Worm (Caenorhabditis elegans) whole organism, L2 larva: Measurements from ENCODE around the gene F11C1.1.

ENCODE experiments used
- C34F6.9 ChIP-seq: fragments of 150-350 bp; optimal IDR thresholded peaks from 2 replicates; lab custom pipeline; 2014; ENCODE audit warnings: missing biosample characterization, missing genetic modification characterization
- F13H6.1 ChIP-seq: sonication (generic microtip); optimal IDR thresholded peaks from 2 replicates; lab custom pipeline; 2016; ENCODE audit warnings: missing genetic modification characterization, missing compliant biosample characterization
- Y55F3AM.14 ChIP-seq: fragments of 200-800 bp; sonication (Bioruptor generic); optimal IDR thresholded peaks from 2 replicates; lab custom pipeline; 2018; ENCODE audit warnings: mild to moderate bottlenecking, missing genetic modification characterization, missing compliant biosample characterization
- alr-1 ChIP-seq: fragments of 150-350 bp; optimal IDR thresholded peaks from 2 replicates; lab custom pipeline; 2014; ENCODE audit warnings: missing biosample characterization, missing genetic modification characterization
- aly-2 ChIP-seq: fragments of 150-350 bp; optimal IDR thresholded peaks from 2 replicates; lab custom pipeline; 2014; ENCODE audit warnings: missing biosample characterization, missing genetic modification characterization
- blmp-1 ChIP-seq: sonication (generic microtip); optimal IDR thresholded peaks from 2 replicates; lab custom pipeline; 2017; ENCODE audit warnings: missing genetic modification characterization, mild to moderate bottlenecking, missing compliant biosample characterization, antibody characterized with exemption, moderate library complexity; ENCODE audit not compliant: insufficient read depth
- ceh-16 ChIP-seq: fragments of 150-350 bp; optimal IDR thresholded peaks from 2 replicates; lab custom pipeline; 2014; ENCODE audit warnings: missing biosample characterization, missing genetic modification characterization
- ceh-82 ChIP-seq: fragments of 150-350 bp; optimal IDR thresholded peaks from 2 replicates; lab custom pipeline; 2014; ENCODE audit warnings: missing biosample characterization, missing genetic modification characterization
- crh-2 ChIP-seq: sonication (generic microtip); optimal IDR thresholded peaks from 2 replicates; lab custom pipeline; 2017; ENCODE audit warnings: missing biosample characterization, missing genetic modification characterization
- elt-1 ChIP-seq: fragments of 150-350 bp; optimal IDR thresholded peaks from 2 replicates; lab custom pipeline; 2014; ENCODE audit warnings: missing biosample characterization, missing genetic modification characterization
- fos-1 ChIP-seq: fragments of 150-350 bp; optimal IDR thresholded peaks from 2 replicates; lab custom pipeline; 2014; ENCODE audit warnings: missing biosample characterization, missing genetic modification characterization
- lin-11 ChIP-seq: fragments of 150-350 bp; sonication (generic microtip); optimal IDR thresholded peaks from 2 replicates; lab custom pipeline; 2014; ENCODE audit warnings: missing biosample characterization, missing genetic modification characterization, inconsistent platforms, mixed read lengths
- lin-13 ChIP-seq: fragments of 150-350 bp; optimal IDR thresholded peaks from 2 replicates; lab custom pipeline; 2014; ENCODE audit warnings: missing biosample characterization, missing genetic modification reagents, missing genetic modification characterization
- lin-39 ChIP-seq: fragments of 150-350 bp; optimal IDR thresholded peaks from 2 replicates; lab custom pipeline; 2014; ENCODE audit warnings: missing biosample characterization, missing genetic modification reagents, missing genetic modification characterization
- lsy-2 ChIP-seq, 2 experiments: fragments of 150-350 bp in 1 of 2; sonication (generic microtip) in 1 of 2; optimal IDR thresholded peaks; 2 replicates each; lab custom pipeline; 2014 to 2017; ENCODE audit warnings: missing biosample characterization in 2 of 2, missing genetic modification characterization in 2 of 2
- mdl-1 ChIP-seq, 2 experiments: fragments of 150-350 bp in 1 of 2; sonication (generic microtip) in 1 of 2; optimal IDR thresholded peaks; 2 replicates each; lab custom pipeline; 2017; ENCODE audit warnings: missing biosample characterization in 2 of 2, missing genetic modification characterization in 2 of 2
- nhr-129 ChIP-seq: fragments of 150-350 bp; optimal IDR thresholded peaks from 2 replicates; lab custom pipeline; 2014; ENCODE audit warnings: missing biosample characterization, missing genetic modification characterization
- nhr-21 ChIP-seq: fragments of 150-350 bp; optimal IDR thresholded peaks from 2 replicates; lab custom pipeline; 2014; ENCODE audit warnings: missing biosample characterization, missing genetic modification characterization
- nhr-237 ChIP-seq: fragments of 150-350 bp; optimal IDR thresholded peaks from 2 replicates; lab custom pipeline; 2014; ENCODE audit warnings: missing biosample characterization, missing genetic modification characterization
- nhr-25 ChIP-seq: fragments of 150-350 bp; sonication (generic microtip); optimal IDR thresholded peaks from 3 replicates; lab custom pipeline; 2014; ENCODE audit warnings: missing biosample characterization, missing genetic modification characterization
- skn-1 ChIP-seq: sonication (generic microtip); optimal IDR thresholded peaks from 2 replicates; lab custom pipeline; 2017; ENCODE audit warnings: missing biosample characterization, missing genetic modification characterization
- sma-9 ChIP-seq, 2 experiments: fragments of 150-350 bp in 1 of 2; sonication (generic microtip) in 1 of 2; optimal IDR thresholded peaks; 2 replicates each; lab custom pipeline; 2014 to 2016; ENCODE audit warnings: missing genetic modification characterization in 2 of 2, mild to moderate bottlenecking in 1 of 2, missing biosample characterization in 1 of 2, missing compliant biosample characterization in 1 of 2, missing genetic modification reagents in 1 of 2, moderate library complexity in 1 of 2
- snpc-4 ChIP-seq: fragments of 150-350 bp; optimal IDR thresholded peaks from 2 replicates; lab custom pipeline; 2014; ENCODE audit warnings: missing biosample characterization, missing genetic modification characterization
- unc-39 ChIP-seq: fragments of 150-350 bp; optimal IDR thresholded peaks from 2 replicates; lab custom pipeline; 2014; ENCODE audit warnings: missing biosample characterization, missing genetic modification characterization
- unc-55 ChIP-seq: fragments of 150-350 bp; sonication (generic microtip); optimal IDR thresholded peaks from 3 replicates; lab custom pipeline; 2014; ENCODE audit warnings: missing biosample characterization, missing genetic modification reagents, missing genetic modification characterization
- unc-62 ChIP-seq: fragments of 150-350 bp; optimal IDR thresholded peaks from 2 replicates; lab custom pipeline; 2014; ENCODE audit warnings: missing biosample characterization, missing genetic modification reagents, missing genetic modification characterization
- zag-1 ChIP-seq: fragments of 150-350 bp; optimal IDR thresholded peaks from 2 replicates; lab custom pipeline; 2014; ENCODE audit warnings: missing biosample characterization, missing genetic modification characterization
- ztf-4 ChIP-seq: fragments of 150-350 bp; optimal IDR thresholded peaks from 2 replicates; lab custom pipeline; 2014; ENCODE audit warnings: missing biosample characterization, missing genetic modification characterization

Gene F11C1.1

ce11 chrX:13004491-13005093 lies 14.2 kb upstream of the F11C1.1 start:
- TF ChIP-seq unc-62, result no peak
- TF ChIP-seq lsy-2 (tag; optimal IDR thresholded peaks at IDR 0.05; lab: Kevin White, UChicago), result peak in 1 of 2 experiments; percentile 14
- TF ChIP-seq nhr-25 (tag; lab: Kevin White, UChicago), result peak; percentile 69
- TF ChIP-seq ceh-16, result peak; percentile 65
- no peak for TF ChIP-seq unc-39 (tag; lab: Kevin White, UChicago)
- TF ChIP-seq ztf-4, result no peak
- no peak for TF ChIP-seq crh-2
- TF ChIP-seq Y55F3AM.14, result no peak
- no peak for TF ChIP-seq zag-1 (tag; lab: Kevin White, UChicago)
- peak; percentile 32 for TF ChIP-seq elt-1 (tag; lab: Kevin White, UChicago)
- no peak for TF ChIP-seq mdl-1 (tag; optimal IDR thresholded peaks at IDR 0.05; lab: Kevin White, UChicago)
- no peak for TF ChIP-seq lin-11 (tag; lab: Kevin White, UChicago)
- no peak for TF ChIP-seq C34F6.9
- TF ChIP-seq alr-1 (tag; lab: Kevin White, UChicago), result no peak
- peak; percentile 15 for TF ChIP-seq sma-9 (GFP tag; optimal IDR thresholded peaks at IDR 0.05; lab: Kevin White, UChicago)
- no peak for TF ChIP-seq sma-9 (tag; optimal IDR thresholded peaks at IDR 0.05; lab: Kevin White, UChicago)
- no peak for TF ChIP-seq nhr-129 (tag; lab: Kevin White, UChicago)
- TF ChIP-seq skn-1 (tag; lab: Kevin White, UChicago), result no peak
- TF ChIP-seq, all 48 proteins: peak for 5

ce11 chrX:13003092-13003491 lies 12.7 kb upstream of the F11C1.1 start:
- TF ChIP-seq sma-9 (GFP tag; optimal IDR thresholded peaks at IDR 0.05; lab: Kevin White, UChicago) (no peak), sma-9 (tag; optimal IDR thresholded peaks at IDR 0.05; lab: Kevin White, UChicago) (no peak), fos-1 (tag; lab: Kevin White, UChicago) (no peak), nhr-237 (no peak), blmp-1 (tag; lab: Kevin White, UChicago) (peak; percentile 71), nhr-25 (tag; lab: Kevin White, UChicago) (peak; percentile 49), lin-13 (GFP tag; lab: Kevin White, UChicago) (no peak), elt-1 (tag; lab: Kevin White, UChicago) (no peak)

ce11 chrX:13002322-13002721 lies 11.9 kb upstream of the F11C1.1 start:
- no peak for TF ChIP-seq elt-1 (tag; lab: Kevin White, UChicago)
- TF ChIP-seq Y55F3AM.14, result no peak
- TF ChIP-seq mdl-1 (tag; optimal IDR thresholded peaks at IDR 0.05; lab: Kevin White, UChicago), result no peak
- peak; percentile 4 for TF ChIP-seq nhr-25 (tag; lab: Kevin White, UChicago)
- no peak for TF ChIP-seq unc-55
- TF ChIP-seq aly-2 (tag; lab: Kevin White, UChicago), result no peak

ce11 chrX:13000837-13001236 lies 10.5 kb upstream of the F11C1.1 start:
- TF ChIP-seq aly-2 (tag; lab: Kevin White, UChicago) (no peak), ceh-16 (no peak), nhr-21 (tag; lab: Kevin White, UChicago) (no peak), nhr-25 (tag; lab: Kevin White, UChicago) (no peak)

ce11 chrX:12999567-12999966 lies 9.2 kb upstream of the F11C1.1 start:
- TF ChIP-seq nhr-25 (tag; lab: Kevin White, UChicago), result peak; percentile 78
- TF ChIP-seq blmp-1 (tag; lab: Kevin White, UChicago), result no peak
- TF ChIP-seq snpc-4 (tag; lab: Kevin White, UChicago), result no peak
- TF ChIP-seq ceh-82 (tag; lab: Kevin White, UChicago), result no peak
- no peak for TF ChIP-seq elt-1 (tag; lab: Kevin White, UChicago)
- no peak for TF ChIP-seq nhr-21 (tag; lab: Kevin White, UChicago)
- TF ChIP-seq lin-39, result no peak
- TF ChIP-seq F13H6.1 (tag; lab: Kevin White, UChicago), result no peak

- peak; percentile 25 for TF ChIP-seq nhr-25 (tag; lab: Kevin White, UChicago)
- no peak for TF ChIP-seq nhr-129 (tag; lab: Kevin White, UChicago)
- TF ChIP-seq, all 48 proteins: peak for 1
Observed at ce11 chrX:12996161-12996560, 5.8 kb upstream of the F11C1.1 start.
